Fruit fly (Drosophila melanogaster): ENCODE measurements around the gene CG33303.

CG33303 gene

dm6 chr2L:10356508-10356907 is 19.0 kb downstream of the CG33303 start, which contains the start of the genes CtsL4 and ClpP (continued):
- TF ChIP-seq CG4328 (GFP tag; optimal IDR thresholded peaks at IDR 0.05) (no peak), CG3065 (GFP tag; optimal IDR thresholded peaks at IDR 0.05) (no peak), rib (GFP tag; IDR thresholded peaks at IDR 0.05) (peak; percentile 83), Nf-YB (GFP tag; optimal IDR thresholded peaks at IDR 0.05) (peak; percentile 51), Dfd (GFP tag; optimal IDR thresholded peaks at IDR 0.05) (no peak), al (GFP tag; IDR thresholded peaks at IDR 0.05) (no peak), slou (GFP tag; optimal IDR thresholded peaks at IDR 0.05) (no peak), fd64A (GFP tag; optimal IDR thresholded peaks at IDR 0.05) (no peak), CG4854 (GFP tag; optimal IDR thresholded peaks at IDR 0.05) (no peak), C15 (GFP tag; IDR thresholded peaks at IDR 0.05) (no peak), gsb (GFP tag; IDR thresholded peaks at IDR 0.05) (no peak), CG10267 (tag; optimal IDR thresholded peaks at IDR 0.05) (peak; percentile 32), ranshi (GFP tag; IDR thresholded peaks at IDR 0.05) (no peak), dmrt99B (tag; optimal IDR thresholded peaks at IDR 0.05) (no peak), CG10543 (GFP tag; optimal IDR thresholded peaks at IDR 0.05) (no peak), CG32767 (GFP tag; IDR thresholded peaks at IDR 0.05) (peak; percentile 66; the same call in 1 of the 2 replicates), CG8765 (GFP tag; IDR thresholded peaks at IDR 0.05) (no peak), CG7556 (GFP tag; optimal IDR thresholded peaks at IDR 0.05) (no peak), pan (optimal IDR thresholded peaks at IDR 0.05) (no peak), pan (GFP tag; optimal IDR thresholded peaks at IDR 0.05 in 1 of 2, IDR thresholded peaks at IDR 0.05 in 1 of 2) (peak in 1 of 2 experiments; percentile 64), Sox100B (GFP tag; optimal IDR thresholded peaks at IDR 0.05) (no peak), CG4360 (GFP tag; IDR thresholded peaks at IDR 0.05) (no peak), Sin3A (optimal IDR thresholded peaks at IDR 0.05) (no peak), CG8290 (GFP tag; optimal IDR thresholded peaks at IDR 0.05) (peak; percentile 78), CG8290 (tag; optimal IDR thresholded peaks at IDR 0.05) (peak in 1 of 2 experiments; percentile 14), ab (GFP tag; optimal IDR thresholded peaks at IDR 0.05) (no peak), gro (GFP tag; optimal IDR thresholded peaks at IDR 0.05) (no peak), CG3163 (GFP tag; optimal IDR thresholded peaks at IDR 0.05) (no peak), ham (GFP tag; IDR thresholded peaks at IDR 0.05) (no peak), Dip3 (GFP tag; optimal IDR thresholded peaks at IDR 0.05) (peak; percentile 50), CG18619 (GFP tag; optimal IDR thresholded peaks at IDR 0.05) (no peak), gsb-n (tag; optimal IDR thresholded peaks at IDR 0.05) (no peak), ap (GFP tag; IDR thresholded peaks at IDR 0.05) (no peak), CG12155 (GFP tag; optimal IDR thresholded peaks at IDR 0.05) (peak; percentile 32), br (optimal IDR thresholded peaks at IDR 0.05) (no peak), oc (tag; optimal IDR thresholded peaks at IDR 0.05) (no peak), CG11504 (tag; optimal IDR thresholded peaks at IDR 0.05) (no peak), dmrt11E (tag; optimal IDR thresholded peaks at IDR 0.05) (peak; percentile 48), ro (GFP tag; IDR thresholded peaks at IDR 0.05) (no peak), mirr (GFP tag; optimal IDR thresholded peaks at IDR 0.05) (no peak), HLH4C (GFP tag; IDR thresholded peaks at IDR 0.05; ENCODE audit: partially characterized antibody) (no peak), D19B (GFP tag; optimal IDR thresholded peaks at IDR 0.05) (peak; percentile 81), B-H2 (GFP tag; optimal IDR thresholded peaks at IDR 0.05) (peak; percentile 55), wek (GFP tag; optimal IDR thresholded peaks at IDR 0.05) (peak; percentile 97), Med (GFP tag) (peak; percentile 77), nom (GFP tag; optimal IDR thresholded peaks at IDR 0.05) (no peak), Meics (GFP tag; optimal IDR thresholded peaks at IDR 0.05) (no peak), sna (GFP tag; IDR thresholded peaks at IDR 0.05; ENCODE audit: partially characterized antibody) (no peak), CG9876 (GFP tag; optimal IDR thresholded peaks at IDR 0.05) (no peak), CG5180 (GFP tag; optimal IDR thresholded peaks at IDR 0.05) (no peak), CG11695 (GFP tag; IDR thresholded peaks at IDR 0.05) (no peak), Lhr (GFP tag; optimal IDR thresholded peaks at IDR 0.05) (peak; percentile 62), abd-A (tag; optimal IDR thresholded peaks at IDR 0.05) (no peak)

Data from whole organism, embryonic.